Worm (Caenorhabditis elegans) whole organism, dauer: ENCODE data around the gene K02F3.2.

ENCODE experiments used
- unc-62 ChIP-seq: sonication (generic microtip); optimal IDR thresholded peaks from 2 replicates; lab custom pipeline; 2017; ENCODE audit warnings: missing biosample characterization, missing genetic modification reagents, missing genetic modification characterization

The K02F3.2 gene

DNA sequence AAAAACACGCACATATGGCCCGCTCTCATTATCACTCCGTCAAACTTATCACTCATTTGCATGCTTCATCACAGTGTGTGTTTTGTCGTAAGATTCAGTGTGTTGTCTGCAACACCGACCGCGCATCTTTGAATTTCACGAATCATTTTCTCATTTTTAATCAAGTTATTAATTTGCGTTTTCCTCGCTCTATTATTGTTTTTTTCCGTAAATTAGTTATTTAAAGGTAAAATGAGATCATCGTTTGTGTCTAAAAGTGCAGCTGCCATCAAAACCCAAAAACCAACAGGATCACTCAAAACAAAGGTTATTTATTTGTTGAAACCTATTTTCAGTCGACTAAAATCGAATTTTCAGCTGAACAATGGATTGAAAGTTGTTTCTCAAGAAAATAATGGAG is 34.0 kb downstream of the K02F3.2 start, which contains the start of the genes T24C4.5 and ucr-2.3:
TSS of gene T24C4.5 (minus strand) at position 101 of the 400 bp plus-strand sequence.
TSS of gene ucr-2.3 (plus strand) at position 227 of the 400 bp plus-strand sequence.
- TF ChIP-seq unc-62 (GFP tag; lab: Kevin White, UChicago): no peak

DNA sequence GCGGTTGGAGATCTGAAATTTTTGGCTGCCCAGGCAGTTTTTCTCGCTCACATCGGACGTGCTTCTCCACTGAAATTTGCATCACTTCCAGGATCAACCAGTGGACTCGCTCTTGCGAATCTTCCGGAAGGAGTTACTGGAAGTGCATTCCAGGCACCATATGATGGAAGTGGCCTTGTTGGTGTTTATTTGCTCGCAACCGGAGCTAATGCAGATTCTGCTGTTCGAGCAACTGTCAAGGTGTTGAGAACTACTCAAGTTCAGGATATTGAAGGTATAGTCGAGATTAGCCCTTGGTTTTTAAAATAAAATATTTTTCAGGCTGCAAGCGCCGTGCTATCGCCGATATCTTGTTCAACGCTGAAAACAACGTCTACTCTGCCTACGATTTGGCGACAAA is 35.2 kb downstream of the K02F3.2 start:
- TF ChIP-seq unc-62 (GFP tag; lab: Kevin White, UChicago): no peak

DNA sequence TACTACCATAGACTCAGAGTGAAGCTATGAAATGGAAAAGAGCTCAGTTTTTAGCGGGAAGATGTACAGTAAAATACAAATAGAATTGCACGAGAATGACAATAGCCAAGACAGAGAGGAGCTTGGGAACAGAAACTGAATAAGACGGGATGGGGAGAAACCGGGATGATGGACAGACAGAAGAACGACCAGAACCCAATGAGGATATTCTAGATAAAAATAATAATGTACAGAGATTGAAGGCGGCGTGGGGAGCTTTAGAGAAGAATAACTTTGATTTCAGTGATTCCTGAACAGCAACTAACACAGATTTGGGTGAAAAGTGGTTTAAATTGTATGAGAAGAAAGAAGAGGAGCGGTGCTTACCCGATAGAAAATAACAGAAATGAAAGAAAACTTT is 35.8 kb downstream of the K02F3.2 start:
- no peak for TF ChIP-seq unc-62 (GFP tag; lab: Kevin White, UChicago)

DNA sequence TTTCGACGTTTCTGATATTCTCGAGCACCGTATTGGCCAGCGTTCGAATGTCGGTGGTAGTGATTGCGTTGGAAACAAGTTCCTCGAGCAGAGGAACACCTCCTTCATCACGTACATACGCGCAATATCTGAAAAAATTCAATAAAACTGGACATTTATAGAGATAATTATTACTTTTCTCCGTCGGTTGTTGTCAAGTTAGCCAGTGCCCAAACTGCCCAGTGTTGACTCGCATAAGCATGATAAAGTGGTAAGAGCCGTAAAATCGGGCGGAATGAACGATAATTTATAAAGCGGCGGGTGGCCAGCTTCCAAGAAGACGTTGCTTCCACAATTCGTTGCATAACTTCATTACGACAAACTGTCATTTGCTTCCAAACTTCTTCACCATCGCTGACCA is 38.0 kb downstream of the K02F3.2 start:
- TF ChIP-seq unc-62 (GFP tag; lab: Kevin White, UChicago): no peak

DNA sequence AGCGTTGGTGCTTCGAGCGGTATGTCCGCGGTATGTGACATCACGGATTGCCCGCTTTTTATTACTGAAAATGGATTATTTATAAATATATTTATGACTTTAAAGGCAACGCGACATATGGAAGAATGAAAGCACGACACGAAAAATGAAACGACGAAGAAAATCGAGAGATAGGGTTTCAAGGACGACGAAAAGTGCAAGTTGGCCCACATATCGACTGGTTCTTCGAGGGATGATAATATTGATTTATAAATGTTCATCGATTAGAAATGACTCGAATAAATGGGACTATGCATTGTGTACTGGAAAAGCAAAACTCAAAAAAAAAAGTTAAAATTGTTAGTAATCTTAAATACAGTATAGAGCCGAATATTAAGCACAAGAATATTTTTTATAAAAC is 41.1 kb downstream of the K02F3.2 start, which contains the start of gene zer-1:
TSS of gene zer-1 (minus strand) at position 68 of the 400 bp plus-strand sequence.
- TF ChIP-seq unc-62 (GFP tag; lab: Kevin White, UChicago): no peak

DNA sequence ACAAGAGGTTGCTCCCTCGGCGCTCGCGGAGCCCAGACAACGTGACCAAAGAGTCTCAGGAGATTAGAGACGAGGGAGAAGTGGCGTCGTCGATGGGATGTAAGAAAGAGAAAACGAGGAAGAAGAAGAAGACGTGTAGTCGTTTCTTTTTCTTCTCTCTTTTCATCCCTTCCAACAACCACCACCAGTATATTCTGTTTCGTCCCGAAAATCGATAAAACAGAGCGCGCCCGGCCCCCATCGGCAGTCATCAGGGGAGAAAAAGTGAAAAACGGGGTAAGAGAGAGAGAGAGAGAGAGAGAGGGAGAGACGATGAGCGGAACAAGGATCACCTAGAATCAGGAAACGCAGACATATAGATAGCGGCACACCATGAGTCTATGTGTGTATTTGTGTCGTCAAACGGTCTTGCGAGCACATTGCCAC is 42.2 kb downstream of the K02F3.2 start:
- no peak for TF ChIP-seq unc-62 (GFP tag; lab: Kevin White, UChicago)

DNA sequence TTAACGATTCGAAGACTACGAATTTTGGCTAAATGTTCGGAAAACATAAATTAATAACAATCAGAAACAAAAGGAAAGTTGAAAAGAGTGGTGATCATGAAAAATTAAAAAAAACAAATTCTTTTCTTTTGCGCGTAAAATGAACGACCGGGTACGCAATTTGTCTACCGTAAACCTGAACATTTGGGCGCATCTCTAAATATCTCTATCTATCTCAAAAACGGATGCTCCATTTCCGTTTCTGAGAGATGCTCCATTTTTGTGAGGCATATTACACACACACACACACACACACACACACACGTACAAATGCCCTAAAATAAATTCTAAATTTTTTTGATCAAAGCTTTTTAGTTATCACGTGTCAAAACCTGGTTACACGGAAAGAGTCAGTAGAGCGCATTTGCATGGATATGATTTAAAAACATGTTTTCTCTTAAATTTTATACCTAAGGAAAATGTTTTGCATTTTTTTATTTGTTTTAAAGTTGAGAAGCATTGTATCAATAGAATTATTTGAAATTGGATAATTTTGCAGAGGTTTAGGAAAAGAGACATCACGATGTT is 43.4 kb downstream of the K02F3.2 start:
- TF ChIP-seq unc-62 (GFP tag; lab: Kevin White, UChicago): no peak

DNA sequence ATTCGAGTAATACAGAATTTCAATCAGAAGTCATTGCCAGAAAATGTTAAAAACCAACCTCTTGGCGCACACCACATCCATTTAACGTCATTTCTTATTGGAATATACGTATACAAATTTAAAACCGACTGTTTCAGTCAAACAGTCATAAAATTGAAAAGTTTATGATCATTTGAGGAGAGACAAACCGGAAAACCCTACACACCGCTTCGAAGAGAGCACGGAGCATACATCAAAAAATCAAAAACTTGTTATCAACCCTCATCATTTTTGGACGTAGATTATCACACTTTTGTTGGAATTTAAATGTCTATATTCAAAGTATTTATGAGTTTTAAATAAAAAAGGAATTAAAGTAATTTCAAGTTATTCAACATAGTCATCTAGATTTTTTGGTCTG is 45.4 kb downstream of the K02F3.2 start, which contains the start of gene T24C4.10:
TSS of gene T24C4.10 (minus strand) at position 230 of the 400 bp plus-strand sequence.
- TF ChIP-seq unc-62 (GFP tag; lab: Kevin White, UChicago): no peak

DNA sequence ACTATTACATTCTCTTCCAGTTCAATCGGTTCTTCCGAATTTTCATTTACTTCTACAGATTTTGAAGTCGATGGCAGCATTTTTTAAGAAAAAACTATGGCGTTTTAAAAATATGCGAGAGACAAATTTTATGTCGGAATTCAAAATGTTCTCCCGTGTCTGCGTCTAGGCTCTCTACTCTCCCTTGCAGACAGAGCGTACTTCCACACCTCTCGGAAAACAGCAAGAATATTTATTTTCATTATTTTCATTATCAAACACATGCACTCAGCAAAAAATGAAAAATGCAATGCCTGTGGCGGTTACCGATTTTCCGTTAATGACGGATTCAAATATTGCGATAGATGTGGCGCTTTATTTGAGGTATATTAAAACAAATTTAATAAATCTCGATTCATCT is 49.9 kb downstream of the K02F3.2 start, which contains the start of the genes ztf-18 and F23H11.2:
TSS of gene ztf-18 (minus strand) at position 188 of the 400 bp plus-strand sequence.
TSS of gene F23H11.2 (plus strand) at position 223 of the 400 bp plus-strand sequence.
- TF ChIP-seq unc-62 (GFP tag; lab: Kevin White, UChicago): no peak

DNA sequence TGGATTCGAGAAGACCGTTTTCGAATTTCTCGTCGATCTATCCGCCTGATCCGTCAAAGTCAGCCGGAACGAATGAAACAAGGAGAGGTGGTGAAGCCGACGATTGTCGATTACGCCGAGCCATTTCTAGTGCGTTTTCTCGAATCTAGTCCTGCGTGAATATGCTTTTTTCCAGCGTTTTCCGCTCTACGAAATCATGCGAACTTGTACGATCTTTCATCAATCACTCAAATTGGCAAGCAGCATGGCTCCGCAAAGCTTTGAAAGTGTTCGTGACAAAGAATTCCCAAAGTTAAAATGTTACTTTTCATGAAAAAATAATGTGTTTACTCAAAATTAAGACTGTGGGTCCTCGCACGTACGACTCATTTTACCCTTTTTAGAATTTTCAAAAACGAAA is 51.3 kb downstream of the K02F3.2 start:
- no peak for TF ChIP-seq unc-62 (GFP tag; lab: Kevin White, UChicago)

DNA sequence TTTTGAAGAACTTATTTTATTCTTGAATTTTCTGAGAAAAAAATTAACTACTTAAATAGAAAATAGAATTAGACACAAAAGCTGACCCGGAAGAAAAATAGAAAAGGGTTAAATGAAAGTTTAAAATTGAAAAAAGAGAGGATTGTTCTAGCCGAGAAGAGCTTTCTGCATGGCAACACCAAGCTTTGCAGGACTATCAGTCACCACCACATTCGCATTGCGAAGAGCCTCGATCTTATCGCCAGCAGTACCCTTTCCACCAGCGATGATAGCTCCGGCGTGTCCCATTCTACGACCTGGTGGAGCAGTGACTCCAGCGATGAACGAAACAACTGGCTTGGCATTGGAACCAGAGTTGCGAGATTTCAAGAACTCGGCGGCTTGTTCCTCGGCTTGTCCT is 54.5 kb downstream of the K02F3.2 start:
- no peak for TF ChIP-seq unc-62 (GFP tag; lab: Kevin White, UChicago)
